Fruit fly (Drosophila melanogaster): Measurements from ENCODE around the gene CG14989.
A peak's percentile ranks its signal among the peaks of the same experiment; 100 is the strongest.

Gene CG14989

DNA sequence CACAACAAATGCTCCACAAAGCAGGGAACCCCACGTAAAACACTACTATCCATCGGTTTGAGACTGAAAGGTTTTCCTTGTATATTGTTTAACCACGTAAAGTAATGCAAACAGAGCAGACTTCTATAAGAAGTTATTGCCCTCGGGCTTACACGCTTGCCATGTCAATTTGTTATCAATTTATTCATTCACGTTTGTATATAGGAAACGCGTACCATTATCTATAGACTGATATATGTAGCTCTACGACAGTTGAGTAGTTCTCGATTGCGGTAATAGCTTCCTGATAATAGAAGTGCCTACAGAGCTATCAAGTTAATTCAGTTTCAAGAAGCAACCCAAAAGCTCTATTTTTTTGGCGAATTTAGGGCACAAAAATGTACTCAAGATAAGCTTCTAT is 11.8 kb downstream of the CG14989 start (continued):
- TF ChIP-seq nerfin-1 (tag; optimal IDR thresholded peaks at IDR 0.05) (no peak), Drgx (GFP tag; IDR thresholded peaks at IDR 0.05) (no peak), mirr (GFP tag; optimal IDR thresholded peaks at IDR 0.05) (peak; percentile 96), CG30020 (tag; optimal IDR thresholded peaks at IDR 0.05) (no peak), tin (GFP tag; optimal IDR thresholded peaks at IDR 0.05) (no peak), dysf (GFP tag; IDR thresholded peaks at IDR 0.05) (no peak), CG8290 (GFP tag; optimal IDR thresholded peaks at IDR 0.05) (no peak), CG8290 (tag; optimal IDR thresholded peaks at IDR 0.05) (peak in 1 of 2 experiments; percentile 28), gem (tag; optimal IDR thresholded peaks at IDR 0.05) (no peak), kni (GFP tag; optimal IDR thresholded peaks at IDR 0.05) (peak; percentile 71), CG7745 (tag; optimal IDR thresholded peaks at IDR 0.05) (no peak), CG8478 (optimal IDR thresholded peaks at IDR 0.05) (no peak), CG13624 (GFP tag; optimal IDR thresholded peaks at IDR 0.05) (no peak), Xbp1 (GFP tag; optimal IDR thresholded peaks at IDR 0.05) (no peak), ci (GFP tag; IDR thresholded peaks at IDR 0.05) (no peak), CG2678 (tag; optimal IDR thresholded peaks at IDR 0.05) (no peak), CG10209 (GFP tag; optimal IDR thresholded peaks at IDR 0.05) (no peak), pzg (GFP tag; optimal IDR thresholded peaks at IDR 0.05) (no peak), Nf-YB (GFP tag; optimal IDR thresholded peaks at IDR 0.05) (no peak), CG10267 (tag; optimal IDR thresholded peaks at IDR 0.05) (no peak), CG34376 (GFP tag; optimal IDR thresholded peaks at IDR 0.05) (peak; percentile 15), CG5180 (GFP tag; optimal IDR thresholded peaks at IDR 0.05) (peak; percentile 20), Kr (GFP tag; optimal IDR thresholded peaks at IDR 0.05) (no peak), sob (GFP tag; IDR thresholded peaks at IDR 0.05) (no peak), B-H1 (GFP tag; IDR thresholded peaks at IDR 0.05) (no peak), Eip74EF (GFP tag; optimal IDR thresholded peaks at IDR 0.05) (peak in 1 of 2 experiments; percentile 72), CG31441 (GFP tag; IDR thresholded peaks at IDR 0.05) (no peak), peb (GFP tag; IDR thresholded peaks at IDR 0.05) (no peak), Hr78 (GFP tag; optimal IDR thresholded peaks at IDR 0.05) (no peak)

DNA sequence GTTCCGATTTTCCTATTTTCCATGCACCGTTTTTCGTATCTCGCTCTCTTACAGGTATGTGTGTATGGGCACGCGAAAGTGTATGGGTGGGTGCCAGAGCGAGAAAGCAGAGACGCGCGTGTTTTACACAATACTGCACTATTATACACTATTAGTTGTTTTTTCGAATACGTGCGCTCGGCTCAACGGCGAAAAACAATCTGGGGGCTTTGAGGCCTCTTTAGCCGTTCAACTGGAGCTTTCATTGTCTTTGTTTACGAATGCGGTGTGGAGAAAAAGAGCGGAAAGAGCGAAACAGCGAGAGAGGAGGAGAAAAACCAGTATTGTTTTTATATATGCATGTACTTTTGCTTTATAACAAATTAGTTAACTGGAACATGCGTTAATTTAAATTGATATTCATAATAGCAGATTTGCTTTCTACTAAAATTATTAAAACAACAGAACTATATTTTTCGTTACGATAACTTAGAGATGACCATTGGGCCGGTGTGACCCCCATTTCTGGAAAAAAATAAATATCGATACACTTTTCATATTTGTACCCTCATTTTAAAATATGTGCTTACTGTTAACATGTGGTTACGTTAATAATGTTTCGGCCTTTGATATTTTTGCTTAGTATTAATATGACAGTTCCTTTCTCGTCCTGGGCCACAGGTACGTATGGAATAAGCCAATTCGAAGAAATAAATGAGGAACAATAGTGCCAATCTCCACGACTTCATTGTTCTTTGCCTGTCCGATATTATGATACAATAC is 15.3 kb downstream of the CG14989 start, which contains the start of gene CG14995:
Gene CG14995, minus strand, starts transcription at position 761 of the 762 bp plus-strand sequence.
- TF ChIP-seq CG5953 (GFP tag; IDR thresholded peaks at IDR 0.05) (no peak), crp (GFP tag; optimal IDR thresholded peaks at IDR 0.05) (no peak), NK7.1 (GFP tag; optimal IDR thresholded peaks at IDR 0.05) (no peak), cad (GFP tag; optimal IDR thresholded peaks at IDR 0.05) (no peak), B-H1 (GFP tag; IDR thresholded peaks at IDR 0.05) (no peak; the same call in 2 of the 3 replicates), Eip74EF (GFP tag; optimal IDR thresholded peaks at IDR 0.05) (peak in 1 of 2 experiments; percentile 57), org-1 (GFP tag; optimal IDR thresholded peaks at IDR 0.05) (no peak), CG11723 (GFP tag; optimal IDR thresholded peaks at IDR 0.05) (no peak), CG14014 (GFP tag; IDR thresholded peaks at IDR 0.05) (no peak), D (optimal IDR thresholded peaks at IDR 0.05) (no peak), D (GFP tag; optimal IDR thresholded peaks at IDR 0.05) (no peak), tgo (GFP tag; IDR thresholded peaks at IDR 0.05) (no peak), CG30403 (GFP tag; optimal IDR thresholded peaks at IDR 0.05) (no peak), CG8478 (optimal IDR thresholded peaks at IDR 0.05) (no peak), CG6765 (GFP tag; optimal IDR thresholded peaks at IDR 0.05) (peak; percentile 58), NFAT (GFP tag; IDR thresholded peaks at IDR 0.05) (no peak), dati (GFP tag; IDR thresholded peaks at IDR 0.05) (no peak), sens (GFP tag) (peak; percentile 93), CG9932 (GFP tag; IDR thresholded peaks at IDR 0.05) (no peak), CG7745 (tag; optimal IDR thresholded peaks at IDR 0.05) (no peak), Antp (GFP tag; optimal IDR thresholded peaks at IDR 0.05) (no peak), exex (tag; optimal IDR thresholded peaks at IDR 0.05) (peak; percentile 31), Fer2 (tag; optimal IDR thresholded peaks at IDR 0.05) (no peak), CG14860 (GFP tag; IDR thresholded peaks at IDR 0.05; ENCODE audit: partially characterized antibody) (no peak), NC2β (GFP tag; optimal IDR thresholded peaks at IDR 0.05) (no peak), fd64A (GFP tag; optimal IDR thresholded peaks at IDR 0.05) (peak; percentile 51)

All from whole organism, embryonic.